Fruit fly (Drosophila melanogaster) whole organism, embryonic: ENCODE results near the gene Prosbeta2.

Source experiments
- Aef1 ChIP-seq: fragments of 200-800 bp; sonication (Bioruptor generic); IDR thresholded peaks from 3 replicates; pipeline ENCODE4 v1.3.6; 2022; ENCODE audit warnings: missing biosample characterization, missing genetic modification characterization
- CG11398 ChIP-seq: fragments of 200-800 bp; sonication (Bioruptor generic); optimal IDR thresholded peaks from 2 replicates; lab custom pipeline; 2016; ENCODE audit warnings: missing biosample characterization, missing genetic modification characterization
- CG12391 ChIP-seq: fragments of 200-800 bp; sonication (Bioruptor generic); optimal IDR thresholded peaks from 3 replicates; lab custom pipeline; 2018; ENCODE audit warnings: missing biosample characterization, mild to moderate bottlenecking, missing genetic modification characterization, moderate library complexity
- CG12744 ChIP-seq: fragments of 200-800 bp; sonication (Bioruptor generic); optimal IDR thresholded peaks from 2 replicates; lab custom pipeline; 2016; ENCODE audit warnings: missing biosample characterization, missing genetic modification characterization
- CG13424 ChIP-seq: fragments of 200-800 bp; sonication (Bioruptor generic); optimal IDR thresholded peaks from 2 replicates; lab custom pipeline; 2019; ENCODE audit warnings: missing biosample characterization, mild to moderate bottlenecking, missing genetic modification characterization, moderate library complexity
- CG18262 ChIP-seq: fragments of 200-800 bp; optimal IDR thresholded peaks from 3 replicates; lab custom pipeline; 2019; ENCODE audit warnings: missing biosample characterization, mild to moderate bottlenecking, missing genetic modification characterization, moderate library complexity
- CG30431 ChIP-seq: fragments of 200-800 bp; sonication (Bioruptor generic); optimal IDR thresholded peaks from 2 replicates; lab custom pipeline; 2017; ENCODE audit warnings: missing biosample characterization, missing genetic modification characterization
- CG31365 ChIP-seq: fragments of 200-800 bp; sonication (Bioruptor generic); optimal IDR thresholded peaks from 2 replicates; lab custom pipeline; 2018; ENCODE audit warnings: missing biosample characterization, mild to moderate bottlenecking, missing genetic modification characterization
- CG3281 ChIP-seq: fragments of 200-800 bp; sonication (Bioruptor generic); optimal IDR thresholded peaks from 3 replicates; lab custom pipeline; 2017; ENCODE audit warnings: missing biosample characterization, mild to moderate bottlenecking, missing genetic modification characterization
- CG3407 ChIP-seq: fragments of 200-800 bp; sonication (Bioruptor generic); optimal IDR thresholded peaks from 2 replicates; lab custom pipeline; 2018; ENCODE audit warnings: missing biosample characterization, mild to moderate bottlenecking, missing genetic modification characterization
- CG5953 ChIP-seq: fragments of 200-800 bp; sonication (Bioruptor generic); IDR thresholded peaks from 2 replicates; pipeline ENCODE4 v1.3.6; 2022; ENCODE audit warnings: missing biosample characterization, missing genetic modification characterization
- CG6683 ChIP-seq: fragments of 200-800 bp; sonication (Bioruptor generic); optimal IDR thresholded peaks from 2 replicates; lab custom pipeline; 2017; ENCODE audit warnings: missing biosample characterization, mild to moderate bottlenecking, missing genetic modification characterization, missing genetic modification reagents
- CG6791 ChIP-seq: fragments of 200-800 bp; sonication (Bioruptor generic); IDR thresholded peaks from 3 replicates; pipeline ENCODE4 v1.3.6; 2022; ENCODE audit warnings: missing biosample characterization, missing genetic modification characterization; ENCODE audit not compliant: partially characterized antibody
- CG7271 ChIP-seq: fragments of 200-800 bp; sonication (Bioruptor generic); optimal IDR thresholded peaks from 2 replicates; lab custom pipeline; 2018; ENCODE audit warnings: missing biosample characterization, mild to moderate bottlenecking, missing genetic modification characterization, moderate library complexity
- CG8281 ChIP-seq: fragments of 200-800 bp; sonication (Bioruptor generic); optimal IDR thresholded peaks from 2 replicates; lab custom pipeline; 2018; ENCODE audit warnings: missing biosample characterization, mild to moderate bottlenecking, missing genetic modification characterization, moderate library complexity
- CG9727 ChIP-seq: fragments of 200-800 bp; sonication (Bioruptor generic); optimal IDR thresholded peaks from 3 replicates; lab custom pipeline; 2017; ENCODE audit warnings: missing biosample characterization, mild to moderate bottlenecking, missing genetic modification characterization
- Chrac-16 ChIP-seq: fragments of 200-800 bp; sonication (Bioruptor generic); optimal IDR thresholded peaks from 3 replicates; lab custom pipeline; 2016; ENCODE audit warnings: missing biosample characterization, missing genetic modification characterization
- D19A ChIP-seq: fragments of 200-800 bp; optimal IDR thresholded peaks from 3 replicates; lab custom pipeline; 2019; ENCODE audit warnings: missing biosample characterization, mild to moderate bottlenecking, missing genetic modification characterization, moderate library complexity
- Dbx ChIP-seq: fragments of 200-800 bp; sonication (Bioruptor generic); IDR thresholded peaks from 3 replicates; pipeline ENCODE4 v1.3.6; 2022; ENCODE audit warnings: missing biosample characterization, missing genetic modification characterization
- HmgZ ChIP-seq: fragments of 200-800 bp; sonication (Bioruptor generic); optimal IDR thresholded peaks from 2 replicates; lab custom pipeline; 2018; ENCODE audit warnings: missing biosample characterization, mild to moderate bottlenecking, missing genetic modification characterization
- Hmx ChIP-seq: fragments of 200-800 bp; sonication (Bioruptor generic); optimal IDR thresholded peaks from 2 replicates; lab custom pipeline; 2016; ENCODE audit warnings: missing biosample characterization, missing genetic modification characterization
- Hsf ChIP-seq: fragments of 200-800 bp; sonication (Bioruptor generic); optimal IDR thresholded peaks from 3 replicates; lab custom pipeline; 2016; ENCODE audit warnings: missing biosample characterization, missing genetic modification characterization
- Nf-YC ChIP-seq: fragments of 200-800 bp; optimal IDR thresholded peaks from 3 replicates; lab custom pipeline; 2019; ENCODE audit warnings: missing biosample characterization, mild to moderate bottlenecking, missing genetic modification characterization, moderate library complexity
- NfI ChIP-seq: fragments of 200-800 bp; sonication (Bioruptor generic); optimal IDR thresholded peaks from 3 replicates; lab custom pipeline; 2018; ENCODE audit warnings: missing biosample characterization, mild to moderate bottlenecking, missing genetic modification characterization, moderate library complexity
- Six4 ChIP-seq: fragments of 200-800 bp; sonication (Bioruptor generic); optimal IDR thresholded peaks from 2 replicates; lab custom pipeline; 2016; ENCODE audit warnings: missing biosample characterization, missing genetic modification characterization
- Ssrp ChIP-seq: fragments of 200-800 bp; sonication (Bioruptor generic); optimal IDR thresholded peaks from 2 replicates; lab custom pipeline; 2018; ENCODE audit warnings: missing biosample characterization, mild to moderate bottlenecking, missing genetic modification characterization, moderate library complexity
- ac ChIP-seq: fragments of 200-800 bp; sonication (Bioruptor generic); optimal IDR thresholded peaks from 3 replicates; lab custom pipeline; 2017; ENCODE audit warnings: missing biosample characterization, mild to moderate bottlenecking, missing genetic modification characterization
- ap ChIP-seq: fragments of 200-800 bp; sonication (Bioruptor generic); IDR thresholded peaks from 2 replicates; pipeline ENCODE4 v1.3.6; 2022; ENCODE audit warnings: missing biosample characterization, missing genetic modification characterization
- ato ChIP-seq: fragments of 200-800 bp; sonication (Bioruptor generic); IDR thresholded peaks from 2 replicates; pipeline ENCODE4 v1.3.6; 2022; ENCODE audit warnings: missing biosample characterization, missing genetic modification characterization; ENCODE audit not compliant: partially characterized antibody
- bigmax ChIP-seq: fragments of 200-800 bp; sonication (Bioruptor generic); optimal IDR thresholded peaks from 2 replicates; lab custom pipeline; 2018; ENCODE audit warnings: missing biosample characterization, mild to moderate bottlenecking, missing genetic modification characterization
- bsh ChIP-seq, 2 experiments: fragments of 200-800 bp; sonication (Bioruptor generic); optimal IDR thresholded peaks; 2 replicates each; lab custom pipeline; 2017 to 2018; ENCODE audit warnings: mild to moderate bottlenecking in 2 of 2, missing biosample characterization in 2 of 2, missing genetic modification characterization in 2 of 2, moderate library complexity in 1 of 2
- dati ChIP-seq: fragments of 200-800 bp; sonication (Bioruptor generic); IDR thresholded peaks from 2 replicates; pipeline ENCODE4 v1.3.6; 2022; ENCODE audit warnings: missing biosample characterization, missing genetic modification characterization
- dpn ChIP-seq, 2 experiments: fragments of 200-800 bp; sonication (Bioruptor generic); optimal IDR thresholded peaks; 3 replicates each; lab custom pipeline; 2016; ENCODE audit warnings: missing biosample characterization in 2 of 2, missing genetic modification characterization in 2 of 2
- dysf ChIP-seq: fragments of 200-800 bp; sonication (Bioruptor generic); IDR thresholded peaks from 3 replicates; pipeline ENCODE4 v1.3.6; 2022; ENCODE audit warnings: missing biosample characterization, missing genetic modification characterization
- hb ChIP-seq: fragments of 200-800 bp; sonication (Bioruptor generic); IDR thresholded peaks from 3 replicates; pipeline ENCODE4 v1.3.6; 2022; ENCODE audit warnings: missing biosample characterization, missing genetic modification characterization; ENCODE audit not compliant: partially characterized antibody
- hbn ChIP-seq: fragments of 200-800 bp; sonication (Bioruptor generic); IDR thresholded peaks from 2 replicates; pipeline ENCODE4 v1.3.6; 2022; ENCODE audit warnings: missing biosample characterization, missing genetic modification characterization; ENCODE audit not compliant: partially characterized antibody
- jigr1 ChIP-seq: fragments of 200-800 bp; sonication (Bioruptor generic); IDR thresholded peaks from 3 replicates; pipeline ENCODE4 v1.3.6; 2022; ENCODE audit warnings: missing biosample characterization, missing genetic modification characterization
- lbe ChIP-seq: fragments of 200-800 bp; sonication (Bioruptor generic); optimal IDR thresholded peaks from 2 replicates; lab custom pipeline; 2016; ENCODE audit warnings: missing biosample characterization, mild to moderate bottlenecking, missing genetic modification characterization
- phol ChIP-seq: fragments of 200-800 bp; sonication (Bioruptor generic); optimal IDR thresholded peaks from 3 replicates; lab custom pipeline; 2018; ENCODE audit warnings: missing biosample characterization, mild to moderate bottlenecking, missing genetic modification characterization, moderate library complexity
- psq ChIP-seq: fragments of 200-800 bp; sonication (Bioruptor generic); optimal IDR thresholded peaks from 2 replicates; lab custom pipeline; 2017; ENCODE audit warnings: missing biosample characterization, missing genetic modification characterization
- shn ChIP-seq: fragments of 200-800 bp; sonication (Bioruptor generic); optimal IDR thresholded peaks from 3 replicates; lab custom pipeline; 2016; ENCODE audit warnings: missing biosample characterization, missing genetic modification characterization
- slbo ChIP-seq: fragments of 200-800 bp; sonication (Bioruptor generic); IDR thresholded peaks from 2 replicates; pipeline ENCODE4 v1.3.6; 2022; ENCODE audit warnings: missing biosample characterization, missing genetic modification characterization
- sob ChIP-seq: fragments of 200-800 bp; sonication (Bioruptor generic); IDR thresholded peaks from 2 replicates; pipeline ENCODE4 v1.3.6; 2022; ENCODE audit warnings: missing biosample characterization, missing genetic modification characterization
- tll ChIP-seq, 2 experiments: fragments of 200-800 bp in 1 of 2; fragments of >200 bp in 1 of 2; sonication (Bioruptor generic) in 1 of 2; optimal IDR thresholded peaks; 2 replicates each; lab custom pipeline; 2017 to 2019; ENCODE audit warnings: missing biosample characterization in 2 of 2, missing genetic modification characterization in 2 of 2, mild to moderate bottlenecking in 1 of 2, moderate library complexity in 1 of 2
- toy ChIP-seq: fragments of 200-800 bp; sonication (Bioruptor generic); IDR thresholded peaks from 2 replicates; pipeline ENCODE4 v1.3.6; 2022; ENCODE audit warnings: missing biosample characterization, missing genetic modification characterization
- trem ChIP-seq: fragments of 200-800 bp; optimal IDR thresholded peaks from 3 replicates; lab custom pipeline; 2019; ENCODE audit warnings: missing biosample characterization, mild to moderate bottlenecking, missing genetic modification characterization, moderate library complexity
- zf30C ChIP-seq: fragments of 200-800 bp; sonication (Bioruptor generic); optimal IDR thresholded peaks from 3 replicates; lab custom pipeline; 2018; ENCODE audit warnings: missing biosample characterization, mild to moderate bottlenecking, missing genetic modification characterization

Gene Prosbeta2

dm6 chr3L:14977536-14978495, 21.9 kb upstream of the Prosbeta2 start (continued):
- TF ChIP-seq Hmx (GFP tag; lab: Kevin White, UChicago) = no peak
- no peak for TF ChIP-seq ac (GFP tag; lab: Kevin White, UChicago)
- TF ChIP-seq shn (GFP tag; lab: Kevin White, UChicago) = peak; percentile 48
- TF ChIP-seq HmgZ (tag; lab: Kevin White, UChicago) = peak; percentile 33
- TF ChIP-seq D19A (tag; lab: Kevin White, UChicago) = no peak
- TF ChIP-seq CG9727 (GFP tag; lab: Kevin White, UChicago) = peak; percentile 82
- TF ChIP-seq CG6791 (GFP tag; lab: Robert Waterston, UW) = peak; percentile 62; the same call in 1 of the 3 replicates
- TF ChIP-seq hb = no peak
- TF ChIP-seq trem (tag; lab: Kevin White, UChicago) = peak; percentile 41
- no peak for TF ChIP-seq Dbx (GFP tag; lab: Robert Waterston, UW)
- no peak for TF ChIP-seq CG6683 (GFP tag; lab: Kevin White, UChicago)
- TF ChIP-seq dysf (GFP tag; lab: Robert Waterston, UW) = no peak
- no peak for TF ChIP-seq Aef1
- TF ChIP-seq dpn (GFP tag; optimal IDR thresholded peaks at IDR 0.05; lab: Kevin White, UChicago) = peak; percentile 1 to 2
- peak; percentile 32 for TF ChIP-seq CG8281
- TF ChIP-seq sob = peak; percentile 67; the same call in 1 of the 2 replicates
- no peak for TF ChIP-seq CG11398 (GFP tag; lab: Kevin White, UChicago)
- TF ChIP-seq CG30431 (GFP tag; lab: Kevin White, UChicago) = peak; percentile 36
- peak; percentile 46 for TF ChIP-seq Nf-YC (tag; lab: Kevin White, UChicago)
- TF ChIP-seq CG7271 = no peak
- TF ChIP-seq CG5953 (GFP tag; lab: Robert Waterston, UW) = peak; percentile 42; the same call in 1 of the 2 replicates
- peak; percentile 42 for TF ChIP-seq psq (GFP tag; lab: Kevin White, UChicago)
- TF ChIP-seq Six4 (GFP tag; lab: Kevin White, UChicago) = peak; percentile 24
- TF ChIP-seq bigmax = no peak
- no peak for TF ChIP-seq CG12744 (GFP tag; lab: Kevin White, UChicago)
- peak; percentile 17 for TF ChIP-seq CG31365 (tag; lab: Kevin White, UChicago)
- TF ChIP-seq zf30C (GFP tag; lab: Kevin White, UChicago) = peak; percentile 92
- TF ChIP-seq Ssrp = peak; percentile 69
- peak; percentile 62 for TF ChIP-seq CG12391 (tag; lab: Kevin White, UChicago)
- peak; percentile 91 for TF ChIP-seq CG18262
- TF ChIP-seq ato (GFP tag; lab: Robert Waterston, UW) = peak; percentile 38; the same call in 1 of the 2 replicates
- no peak for TF ChIP-seq jigr1 (GFP tag; lab: Robert Waterston, UW)
- no peak for TF ChIP-seq ap
- TF ChIP-seq hbn (GFP tag; lab: Robert Waterston, UW) = 0 out of 2 replicates have a peak, but pooled peaks have one; percentile 33
- peak in 1 of 2 experiments; percentile 93 for TF ChIP-seq tll (GFP tag; optimal IDR thresholded peaks at IDR 0.05; lab: Kevin White, UChicago)
- TF ChIP-seq dati (GFP tag; lab: Robert Waterston, UW) = no peak
- TF ChIP-seq CG13424 (tag; lab: Kevin White, UChicago) = peak; percentile 43
- no peak for TF ChIP-seq CG3281 (GFP tag; lab: Kevin White, UChicago)
- TF ChIP-seq phol (tag; lab: Kevin White, UChicago) = peak; percentile 75
- TF ChIP-seq slbo (GFP tag; lab: Robert Waterston, UW) = no peak
- no peak for TF ChIP-seq CG3407 (GFP tag; lab: Kevin White, UChicago)
- no peak for TF ChIP-seq lbe (GFP tag; lab: Kevin White, UChicago)
- TF ChIP-seq Hsf = peak; percentile 43
- peak in 1 of 2 experiments; percentile 37 for TF ChIP-seq bsh (GFP tag; optimal IDR thresholded peaks at IDR 0.05; lab: Kevin White, UChicago)
- TF ChIP-seq NfI = peak; percentile 20
- peak; percentile 26 for TF ChIP-seq Chrac-16 (GFP tag; lab: Kevin White, UChicago)
- TF ChIP-seq toy (GFP tag; lab: Robert Waterston, UW) = no peak
